Fruit fly (Drosophila melanogaster) Kc167 (cell line): ENCODE data around the gene CG45002.

Experiments used
- Myc ChIP-seq: fragments of >200 bp; optimal IDR thresholded peaks from 2 replicates; lab custom pipeline; 2017; ENCODE audit warnings: missing external identifiers
- h ChIP-seq: fragments of >200 bp; optimal IDR thresholded peaks from 3 replicates; lab custom pipeline; 2018; ENCODE audit warnings: missing external identifiers

- TF ChIP-seq Myc, result no peak
- no peak for TF ChIP-seq h (lab: Kevin White, UChicago)
Observed at dm6 chrX:17107401-17107916, 40.9 kb upstream of the CG45002 start, which contains the start of gene CG5004.
